Worm (Caenorhabditis elegans) whole organism, late embryonic: Measurements from ENCODE around the gene Y39E4B.5.

Source experiments
- ceh-19 ChIP-seq: fragments of 200-800 bp; sonication (Bioruptor generic); optimal IDR thresholded peaks from 2 replicates; lab custom pipeline; 2018; ENCODE audit warnings: mild to moderate bottlenecking, missing genetic modification characterization, missing compliant biosample characterization
- fax-1 ChIP-seq: sonication (generic microtip); optimal IDR thresholded peaks from 2 replicates; lab custom pipeline; 2016; ENCODE audit warnings: missing genotype, missing genetic modification characterization, missing compliant biosample characterization
- nhr-232 ChIP-seq: sonication (generic microtip); optimal IDR thresholded peaks from 2 replicates; lab custom pipeline; 2016; ENCODE audit warnings: missing genetic modification characterization, missing compliant biosample characterization
- pqm-1 ChIP-seq: sonication (generic microtip); optimal IDR thresholded peaks from 2 replicates; lab custom pipeline; 2016; ENCODE audit warnings: missing genetic modification characterization, missing compliant biosample characterization
- syd-9 ChIP-seq: sonication (generic microtip); optimal IDR thresholded peaks from 2 replicates; lab custom pipeline; 2016; ENCODE audit warnings: mild to moderate bottlenecking, missing genetic modification characterization, moderate library complexity, missing compliant biosample characterization
- unc-42 ChIP-seq: sonication (generic microtip); optimal IDR thresholded peaks from 2 replicates; lab custom pipeline; 2016; ENCODE audit warnings: missing genotype, missing genetic modification characterization, missing compliant biosample characterization

DNA sequence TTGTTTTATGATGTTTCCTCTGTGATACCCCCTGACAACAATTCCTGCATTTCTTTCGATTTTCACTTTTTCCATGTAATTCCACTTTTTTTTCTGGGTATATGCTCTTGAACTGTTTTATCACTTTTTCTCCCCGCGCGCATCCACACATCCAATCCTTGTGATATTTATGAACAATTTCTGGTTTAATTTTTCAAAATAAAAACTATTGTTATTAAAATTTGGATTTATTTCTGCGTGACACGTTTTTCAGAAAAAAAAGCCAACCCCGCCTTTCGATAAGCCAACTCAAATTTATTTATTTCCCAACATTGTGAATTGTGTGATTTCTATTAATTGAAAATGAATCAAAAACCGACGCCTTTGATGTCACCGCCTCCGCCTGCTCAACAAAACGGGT is 35.0 kb downstream of the Y39E4B.5 start, which contains the start of gene Y39E4B.11:
- no peak for TF ChIP-seq syd-9 (tag; lab: Kevin White, UChicago)
- no peak for TF ChIP-seq unc-42
- no peak for TF ChIP-seq ceh-19 (GFP tag; lab: Kevin White, UChicago)
- no peak for TF ChIP-seq nhr-232
- no peak for TF ChIP-seq fax-1 (tag; lab: Kevin White, UChicago)
- no peak for TF ChIP-seq pqm-1 (tag; lab: Kevin White, UChicago)
